Fruit fly (Drosophila melanogaster) S2 (cell line): ENCODE data around the gene CG42540.

Experiments
- CG8478 ChIP-seq: fragments of >200 bp; optimal IDR thresholded peaks from 2 replicates; lab custom pipeline; 2018
- CTCF ChIP-seq, 2 experiments: fragments of >200 bp; optimal IDR thresholded peaks; 2 replicates each; lab custom pipeline; 2018

- TF ChIP-seq CG8478 = no peak
- no peak for TF ChIP-seq CTCF (optimal IDR thresholded peaks at IDR 0.05; lab: Kevin White, UChicago)
Observed at dm6 chr3L:4534481-4534880, 21.4 kb upstream of the CG42540 start.
